Fruit fly (Drosophila melanogaster) whole organism, adult: Measurements from ENCODE around the gene CG1789.

Experiments used
- CG11617 ChIP-seq: fragments of 200-800 bp; sonication (Bioruptor generic); optimal IDR thresholded peaks from 2 replicates; lab custom pipeline; 2017; ENCODE audit warnings: mild to moderate bottlenecking, missing biosample characterization, missing genetic modification reagents, missing genetic modification characterization
- CG12768 ChIP-seq: fragments of 200-800 bp; sonication (Bioruptor generic); optimal IDR thresholded peaks from 2 replicates; lab custom pipeline; 2017; ENCODE audit warnings: missing biosample characterization, missing genetic modification characterization, mild to moderate bottlenecking, moderate library complexity, missing genetic modification reagents
- CG14711 ChIP-seq: fragments of 200-800 bp; sonication (Bioruptor generic); optimal IDR thresholded peaks from 2 replicates; lab custom pipeline; 2018; ENCODE audit warnings: missing biosample characterization, mild to moderate bottlenecking, missing genetic modification characterization, moderate library complexity
- CG1620 ChIP-seq: fragments of 200-800 bp; sonication (Bioruptor generic); optimal IDR thresholded peaks from 2 replicates; lab custom pipeline; 2016; ENCODE audit warnings: missing biosample characterization, missing genetic modification characterization
- CG33017 ChIP-seq: fragments of 200-800 bp; sonication (Bioruptor generic); optimal IDR thresholded peaks from 2 replicates; lab custom pipeline; 2018; ENCODE audit warnings: missing biosample characterization, mild to moderate bottlenecking, missing genetic modification characterization, moderate library complexity
- CG5204 ChIP-seq: fragments of 200-800 bp; sonication (Bioruptor generic); optimal IDR thresholded peaks from 2 replicates; lab custom pipeline; 2016; ENCODE audit warnings: missing biosample characterization, missing genetic modification characterization
- CG7045 ChIP-seq: fragments of 200-800 bp; sonication (Bioruptor generic); optimal IDR thresholded peaks from 2 replicates; lab custom pipeline; 2017; ENCODE audit warnings: missing biosample characterization, mild to moderate bottlenecking, missing genetic modification characterization
- CG7101 ChIP-seq: fragments of 200-800 bp; sonication (Bioruptor generic); optimal IDR thresholded peaks from 2 replicates; lab custom pipeline; 2018; ENCODE audit warnings: missing biosample characterization, mild to moderate bottlenecking, missing genetic modification characterization, moderate library complexity
- Clk ChIP-seq: fragments of 200-800 bp; sonication (Bioruptor generic); optimal IDR thresholded peaks from 2 replicates; lab custom pipeline; 2017; ENCODE audit warnings: missing biosample characterization, missing genetic modification characterization
- Crg-1 ChIP-seq: fragments of 200-800 bp; sonication (Bioruptor generic); optimal IDR thresholded peaks from 2 replicates; lab custom pipeline; 2016; ENCODE audit warnings: missing biosample characterization, missing genetic modification characterization
- Hr96 ChIP-seq: fragments of 200-800 bp; sonication (Bioruptor generic); optimal IDR thresholded peaks from 2 replicates; lab custom pipeline; 2016; ENCODE audit warnings: missing biosample characterization, missing genetic modification characterization
- Mnt ChIP-seq: fragments of 200-800 bp; sonication (Bioruptor generic); optimal IDR thresholded peaks from 2 replicates; lab custom pipeline; 2016; ENCODE audit warnings: missing biosample characterization, mild to moderate bottlenecking, missing genetic modification characterization
- bab1 ChIP-seq: fragments of 200-800 bp; sonication (Bioruptor generic); optimal IDR thresholded peaks from 3 replicates; lab custom pipeline; 2019; ENCODE audit warnings: missing biosample characterization, mild to moderate bottlenecking, missing genetic modification characterization, moderate library complexity
- cic ChIP-seq: fragments of 200-800 bp; sonication (Bioruptor generic); optimal IDR thresholded peaks from 2 replicates; lab custom pipeline; 2017; ENCODE audit warnings: missing biosample characterization, mild to moderate bottlenecking, missing genetic modification characterization, moderate library complexity
- cnc ChIP-seq, 2 experiments: fragments of >200 bp; optimal IDR thresholded peaks; 2 replicates each; lab custom pipeline; 2017
- kay ChIP-seq: fragments of 200-800 bp; sonication (Bioruptor generic); peaks from one replicate; lab custom pipeline; 2016; ENCODE audit warnings: missing biosample characterization, missing genetic modification characterization, borderline replicate concordance
- ovo ChIP-seq: fragments of 200-800 bp; sonication (Bioruptor generic); optimal IDR thresholded peaks from 2 replicates; lab custom pipeline; 2016; ENCODE audit warnings: missing biosample characterization, missing genetic modification characterization
- pad ChIP-seq: fragments of 200-800 bp; sonication (Bioruptor generic); optimal IDR thresholded peaks from 3 replicates; lab custom pipeline; 2017; ENCODE audit warnings: missing biosample characterization, missing genetic modification characterization, mild to moderate bottlenecking, moderate library complexity, missing genetic modification reagents
- tj ChIP-seq: fragments of 200-800 bp; sonication (Bioruptor generic); optimal IDR thresholded peaks from 3 replicates; lab custom pipeline; 2017; ENCODE audit warnings: missing biosample characterization, mild to moderate bottlenecking, missing genetic modification characterization, moderate library complexity
- toe ChIP-seq: fragments of 200-800 bp; sonication (Bioruptor generic); optimal IDR thresholded peaks from 2 replicates; lab custom pipeline; 2016; ENCODE audit warnings: missing biosample characterization, missing genetic modification characterization

The CG1789 gene

DNA sequence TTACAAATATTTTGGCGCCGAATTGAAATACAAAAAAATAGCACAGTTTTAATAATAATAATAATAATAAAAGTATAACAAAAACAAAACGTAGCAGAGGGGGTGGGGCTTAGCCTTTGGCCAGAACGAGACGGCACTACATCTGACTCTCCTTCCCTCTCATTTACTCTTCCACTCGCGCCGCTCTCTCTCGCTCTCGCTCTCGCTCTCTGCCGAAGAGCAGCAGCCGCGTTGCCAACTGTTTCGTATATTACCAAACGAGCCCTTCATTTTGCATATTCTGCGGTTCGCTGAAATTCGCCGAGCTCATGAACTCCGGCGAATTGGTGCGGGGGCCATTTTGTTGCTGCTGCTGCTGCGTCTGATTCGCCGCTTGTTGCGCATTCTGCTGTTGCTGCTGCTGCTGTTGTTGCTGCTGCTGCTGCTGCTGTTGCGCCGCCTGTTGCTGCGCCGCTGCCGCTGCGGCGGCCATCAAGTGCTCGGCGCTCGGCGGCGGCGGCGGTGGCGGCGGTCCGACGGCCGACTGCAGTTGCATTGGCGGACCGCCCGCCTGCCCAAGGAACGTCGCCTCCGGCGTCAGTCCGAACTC lies 37.5 kb downstream of the CG1789 start:
- TF ChIP-seq cnc (optimal IDR thresholded peaks at IDR 0.05; lab: Kevin White, UChicago) (no peak), CG14711 (no peak), CG7045 (GFP tag; lab: Kevin White, UChicago) (no peak), Mnt (GFP tag; lab: Kevin White, UChicago) (no peak), cic (GFP tag; lab: Kevin White, UChicago) (no peak), CG11617 (GFP tag; lab: Kevin White, UChicago) (no peak), pad (GFP tag; lab: Kevin White, UChicago) (no peak), Clk (GFP tag; lab: Kevin White, UChicago) (no peak), CG7101 (no peak), bab1 (GFP tag; lab: Kevin White, UChicago) (no peak), CG1620 (GFP tag; lab: Kevin White, UChicago) (no peak), toe (no peak), CG5204 (no peak)

DNA sequence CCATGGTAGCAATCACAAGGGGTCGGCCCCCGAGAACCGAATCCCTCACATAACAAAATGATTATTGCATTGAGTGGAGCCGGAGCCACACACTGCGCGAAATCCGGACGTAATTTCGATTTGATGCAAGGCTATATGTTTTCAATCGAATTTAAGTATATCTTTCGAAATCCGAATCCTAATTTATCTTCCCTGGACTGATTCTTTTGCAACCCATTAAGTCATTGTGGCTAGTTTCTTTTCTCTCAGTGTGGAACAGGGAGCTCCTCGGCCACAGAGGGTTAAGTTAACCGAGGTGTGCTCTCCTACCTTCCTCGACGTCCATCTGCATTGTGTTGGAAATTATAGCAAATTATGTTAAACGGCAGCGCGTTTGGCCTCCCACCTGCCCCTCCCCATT lies 41.9 kb downstream of the CG1789 start:
- no peak for TF ChIP-seq pad (GFP tag; lab: Kevin White, UChicago)

dm6 chrX:8765270-8765669 lies 45.0 kb downstream of the CG1789 start:
- TF ChIP-seq cic (GFP tag; lab: Kevin White, UChicago), result no peak
- TF ChIP-seq CG7045 (GFP tag; lab: Kevin White, UChicago), result no peak
- TF ChIP-seq ovo (GFP tag; lab: Kevin White, UChicago), result no peak
- no peak for TF ChIP-seq CG14711
- TF ChIP-seq Crg-1, result no peak
- TF ChIP-seq CG7101, result no peak
- no peak for TF ChIP-seq toe
- no peak for TF ChIP-seq cnc (optimal IDR thresholded peaks at IDR 0.05; lab: Kevin White, UChicago)
- TF ChIP-seq CG11617 (GFP tag; lab: Kevin White, UChicago), result no peak
- no peak for TF ChIP-seq CG5204
- TF ChIP-seq CG1620 (GFP tag; lab: Kevin White, UChicago), result no peak
- TF ChIP-seq tj (GFP tag; lab: Kevin White, UChicago), result no peak
- TF ChIP-seq CG33017 (tag; lab: Kevin White, UChicago), result no peak
- TF ChIP-seq Mnt (GFP tag; lab: Kevin White, UChicago), result no peak
- no peak for TF ChIP-seq pad (GFP tag; lab: Kevin White, UChicago)
- no peak for TF ChIP-seq kay (GFP tag; lab: Kevin White, UChicago)
- no peak for TF ChIP-seq CG12768 (GFP tag; lab: Kevin White, UChicago)

- TF ChIP-seq tj (GFP tag; lab: Kevin White, UChicago) (no peak), Mnt (GFP tag; lab: Kevin White, UChicago) (no peak), CG14711 (no peak), Clk (GFP tag; lab: Kevin White, UChicago) (no peak), Crg-1 (no peak), CG7045 (GFP tag; lab: Kevin White, UChicago) (no peak), CG12768 (GFP tag; lab: Kevin White, UChicago) (no peak)
Observed at dm6 chrX:8767304-8767703, 47.0 kb downstream of the CG1789 start.

dm6 chrX:8769157-8769556 lies 48.8 kb downstream of the CG1789 start:
- no peak for TF ChIP-seq CG1620 (GFP tag; lab: Kevin White, UChicago)
- TF ChIP-seq Hr96 (GFP tag; lab: Kevin White, UChicago), result no peak
- TF ChIP-seq kay (GFP tag; lab: Kevin White, UChicago), result no peak
- no peak for TF ChIP-seq CG5204
- no peak for TF ChIP-seq Mnt (GFP tag; lab: Kevin White, UChicago)
- no peak for TF ChIP-seq toe
- no peak for TF ChIP-seq CG12768 (GFP tag; lab: Kevin White, UChicago)
- no peak for TF ChIP-seq Crg-1
- TF ChIP-seq CG33017 (tag; lab: Kevin White, UChicago), result no peak
- TF ChIP-seq CG7045 (GFP tag; lab: Kevin White, UChicago), result no peak
- TF ChIP-seq Clk (GFP tag; lab: Kevin White, UChicago), result no peak
- TF ChIP-seq cnc (optimal IDR thresholded peaks at IDR 0.05; lab: Kevin White, UChicago), result no peak
- TF ChIP-seq bab1 (GFP tag; lab: Kevin White, UChicago), result no peak
- TF ChIP-seq pad (GFP tag; lab: Kevin White, UChicago), result no peak
- no peak for TF ChIP-seq cic (GFP tag; lab: Kevin White, UChicago)
- TF ChIP-seq CG7101, result no peak
- TF ChIP-seq CG14711, result no peak
- no peak for TF ChIP-seq tj (GFP tag; lab: Kevin White, UChicago)

- TF ChIP-seq toe, result no peak
- TF ChIP-seq CG11617 (GFP tag; lab: Kevin White, UChicago), result no peak
- TF ChIP-seq CG14711, result no peak
- TF ChIP-seq CG5204, result no peak
- TF ChIP-seq bab1 (GFP tag; lab: Kevin White, UChicago), result no peak
- no peak for TF ChIP-seq kay (GFP tag; lab: Kevin White, UChicago)
- TF ChIP-seq ovo (GFP tag; lab: Kevin White, UChicago), result no peak
- TF ChIP-seq Mnt (GFP tag; lab: Kevin White, UChicago), result no peak
- TF ChIP-seq Clk (GFP tag; lab: Kevin White, UChicago), result no peak
- no peak for TF ChIP-seq pad (GFP tag; lab: Kevin White, UChicago)
- TF ChIP-seq CG33017 (tag; lab: Kevin White, UChicago), result no peak
- TF ChIP-seq CG1620 (GFP tag; lab: Kevin White, UChicago), result no peak
Observed at dm6 chrX:8770768-8771167, 50.4 kb downstream of the CG1789 start.
